Fruit fly (Drosophila melanogaster) whole organism, wandering third instar larva: Measurements from ENCODE around the gene CG10561.

Source experiments
- Abd-B ChIP-seq: fragments of >200 bp; optimal IDR thresholded peaks from 2 replicates; lab custom pipeline; 2017; ENCODE audit warnings: missing biosample characterization, missing genetic modification characterization
- Hr78 ChIP-seq: fragments of >200 bp; optimal IDR thresholded peaks from 2 replicates; lab custom pipeline; 2017; ENCODE audit warnings: missing biosample characterization, missing genetic modification characterization
- Hr83 ChIP-seq: fragments of 200-300 bp; sonication (Bioruptor generic); optimal IDR thresholded peaks from 2 replicates; lab custom pipeline; 2016; ENCODE audit warnings: missing biosample characterization, mild to moderate bottlenecking, missing genetic modification characterization, moderate library complexity; ENCODE audit not compliant: poor library complexity, severe bottlenecking
- Myc ChIP-seq: fragments of >200 bp; optimal IDR thresholded peaks from 2 replicates; lab custom pipeline; 2017
- Sp1 ChIP-seq: fragments of 200-800 bp; sonication (Bioruptor generic); optimal IDR thresholded peaks from 3 replicates; lab custom pipeline; 2019; ENCODE audit warnings: missing biosample characterization, mild to moderate bottlenecking, missing genetic modification characterization, moderate library complexity
- psq ChIP-seq: fragments of 200-800 bp; sonication (Bioruptor generic); optimal IDR thresholded peaks from 3 replicates; lab custom pipeline; 2017; ENCODE audit warnings: missing biosample characterization, mild to moderate bottlenecking, missing genetic modification characterization, moderate library complexity
- usp ChIP-seq: fragments of >200 bp; optimal IDR thresholded peaks from 2 replicates; lab custom pipeline; 2017; ENCODE audit warnings: missing biosample characterization, missing genetic modification characterization

DNA sequence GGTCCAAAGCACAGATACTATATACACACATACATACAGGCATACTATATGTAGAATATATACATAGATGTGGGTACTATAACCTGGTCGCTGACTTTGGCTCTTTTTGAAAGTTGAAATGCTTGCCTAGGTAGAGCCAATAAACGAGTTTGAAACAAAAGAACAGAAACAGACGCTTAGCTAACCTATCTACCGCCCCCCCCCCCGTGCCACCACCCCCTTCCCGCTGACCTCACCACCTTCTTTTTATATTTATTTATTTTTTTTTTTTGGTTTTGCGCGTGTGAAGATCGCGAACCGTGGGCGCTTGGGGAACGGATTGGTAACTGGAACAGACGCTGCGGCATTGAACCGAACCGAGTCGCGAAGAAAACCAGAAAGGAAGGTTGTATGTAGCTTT, 29.9 kb downstream of the CG10561 start:
- TF ChIP-seq Myc = no peak
- no peak for TF ChIP-seq Abd-B
- TF ChIP-seq Sp1 (GFP tag; lab: Kevin White, UChicago) = no peak
- TF ChIP-seq psq (GFP tag; lab: Kevin White, UChicago) = peak; percentile 64
- no peak for TF ChIP-seq Hr78 (GFP tag; lab: Kevin White, UChicago)
- TF ChIP-seq usp = no peak
- TF ChIP-seq Hr83 = no peak
